Fruit fly (Drosophila melanogaster) S2 (cell line): ENCODE data around the gene CG13898.

ENCODE experiments used
- CG8478 ChIP-seq: fragments of >200 bp; optimal IDR thresholded peaks from 2 replicates; lab custom pipeline; 2018
- CTCF ChIP-seq, 2 experiments: fragments of >200 bp; optimal IDR thresholded peaks; 2 replicates each; lab custom pipeline; 2018

Gene CG13898

DNA sequence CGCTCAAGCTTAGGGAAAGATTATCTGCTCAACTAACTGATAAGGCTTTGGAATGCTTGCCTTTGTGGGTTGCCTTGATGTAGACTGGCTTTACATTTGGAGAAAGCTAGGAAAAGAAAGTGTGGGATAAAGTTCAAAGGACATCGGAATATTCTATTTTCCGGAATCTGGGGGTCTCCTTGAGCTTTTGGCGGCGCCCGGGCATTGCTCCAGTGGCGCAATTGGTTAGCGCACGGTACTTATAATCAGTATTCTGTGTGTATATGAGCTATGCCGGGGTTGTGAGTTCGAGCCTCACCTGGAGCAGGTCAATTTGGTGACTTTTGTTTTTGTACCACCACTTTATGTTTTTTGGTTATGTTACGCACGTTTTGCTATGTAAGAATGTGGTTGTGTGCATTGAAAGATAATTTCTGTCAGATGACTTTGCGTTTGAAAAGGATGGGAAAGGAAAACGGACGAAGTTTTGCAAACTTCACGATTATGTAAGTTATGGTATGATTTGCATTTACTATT lies 33.6 kb downstream of the CG13898 start:
- TF ChIP-seq CTCF (optimal IDR thresholded peaks at IDR 0.05; lab: Kevin White, UChicago) (no peak), CG8478 (no peak)

DNA sequence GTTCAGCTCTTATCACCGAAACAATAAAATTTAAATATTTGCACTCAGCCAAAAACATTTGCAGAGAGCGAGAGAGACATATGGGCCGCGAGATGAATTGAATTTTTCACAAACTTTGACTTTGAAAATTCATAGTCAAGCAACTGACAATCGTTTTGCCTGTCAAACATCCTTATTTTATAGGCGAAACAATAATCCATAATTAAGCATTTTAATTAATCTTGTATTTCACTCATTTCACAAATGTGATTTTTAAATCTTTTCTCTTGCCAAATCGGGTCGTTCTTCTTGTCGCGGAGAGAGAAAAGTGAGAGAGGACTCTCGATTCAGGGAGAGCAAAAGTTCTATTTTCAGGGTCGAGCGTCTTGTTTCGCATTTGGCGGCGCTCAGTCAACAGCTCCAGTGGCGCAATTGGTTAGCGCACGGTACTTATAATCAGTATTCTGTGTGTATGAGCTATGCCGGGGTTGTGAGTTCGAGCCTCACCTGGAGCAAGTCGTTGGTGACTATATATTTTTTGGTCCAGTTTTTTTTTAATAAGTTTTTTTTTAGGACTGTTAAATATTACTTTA lies 34.7 kb downstream of the CG13898 start:
- TF ChIP-seq CG8478: no peak
- TF ChIP-seq CTCF (optimal IDR thresholded peaks at IDR 0.05; lab: Kevin White, UChicago): no peak

DNA sequence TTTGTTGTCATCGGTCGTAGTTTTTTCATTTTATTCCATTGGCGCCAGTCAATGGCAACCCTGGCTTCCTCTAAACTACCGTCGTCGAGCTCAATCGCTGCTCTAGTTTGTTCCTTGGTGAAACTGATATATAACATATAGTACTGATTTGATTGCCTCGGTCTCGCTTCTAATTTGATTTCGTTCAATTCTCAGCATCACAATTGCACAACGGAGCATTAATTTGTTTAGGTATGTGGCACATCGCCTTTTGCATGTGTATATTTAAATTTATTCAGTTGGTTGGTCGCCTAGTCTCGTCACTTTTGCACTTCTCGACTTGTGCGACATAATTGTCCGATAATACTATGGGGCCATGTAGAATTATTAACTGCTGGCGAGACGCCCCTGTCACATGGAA lies 36.1 kb downstream of the CG13898 start:
- TF ChIP-seq CG8478: no peak
- TF ChIP-seq CTCF (optimal IDR thresholded peaks at IDR 0.05; lab: Kevin White, UChicago): no peak

DNA sequence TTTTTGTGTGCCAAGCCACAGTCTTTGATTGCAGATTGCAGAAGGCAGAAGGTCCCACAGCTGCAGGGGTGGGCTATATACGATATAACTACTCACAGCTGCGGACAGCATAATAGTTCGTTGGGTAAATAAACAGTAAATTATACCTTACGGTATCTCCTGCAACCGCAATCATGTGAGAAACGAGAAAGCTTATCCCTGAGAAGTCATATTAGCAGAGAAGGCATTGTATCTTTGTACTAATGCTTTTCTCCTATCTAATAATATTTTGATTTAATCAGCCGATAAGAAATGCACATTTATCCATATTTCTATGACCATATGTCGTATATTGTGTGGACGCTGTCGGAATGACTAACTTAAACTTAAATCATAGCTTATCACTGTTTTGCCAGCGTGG lies 37.0 kb downstream of the CG13898 start:
- TF ChIP-seq CTCF (optimal IDR thresholded peaks at IDR 0.05; lab: Kevin White, UChicago) (no peak), CG8478 (no peak)

DNA sequence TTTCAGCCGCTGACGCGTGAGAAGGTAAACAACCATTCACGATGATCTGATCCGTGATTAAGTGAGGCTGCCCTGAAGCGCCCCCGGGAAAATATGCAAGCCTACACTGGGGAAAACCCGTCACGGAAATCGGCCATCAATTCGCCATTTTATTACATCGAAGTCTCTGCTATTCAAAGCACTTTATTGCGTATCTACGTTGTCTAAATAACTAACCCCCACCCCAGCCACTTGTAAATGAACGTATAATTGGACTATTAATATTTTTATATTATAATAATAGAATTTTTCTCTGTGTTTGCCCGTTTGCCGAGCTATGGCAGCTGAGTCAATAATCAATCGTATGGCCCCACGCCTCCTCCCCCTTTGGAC lies 37.6 kb downstream of the CG13898 start:
- TF ChIP-seq CG8478: no peak
- TF ChIP-seq CTCF (optimal IDR thresholded peaks at IDR 0.05; lab: Kevin White, UChicago): no peak

DNA sequence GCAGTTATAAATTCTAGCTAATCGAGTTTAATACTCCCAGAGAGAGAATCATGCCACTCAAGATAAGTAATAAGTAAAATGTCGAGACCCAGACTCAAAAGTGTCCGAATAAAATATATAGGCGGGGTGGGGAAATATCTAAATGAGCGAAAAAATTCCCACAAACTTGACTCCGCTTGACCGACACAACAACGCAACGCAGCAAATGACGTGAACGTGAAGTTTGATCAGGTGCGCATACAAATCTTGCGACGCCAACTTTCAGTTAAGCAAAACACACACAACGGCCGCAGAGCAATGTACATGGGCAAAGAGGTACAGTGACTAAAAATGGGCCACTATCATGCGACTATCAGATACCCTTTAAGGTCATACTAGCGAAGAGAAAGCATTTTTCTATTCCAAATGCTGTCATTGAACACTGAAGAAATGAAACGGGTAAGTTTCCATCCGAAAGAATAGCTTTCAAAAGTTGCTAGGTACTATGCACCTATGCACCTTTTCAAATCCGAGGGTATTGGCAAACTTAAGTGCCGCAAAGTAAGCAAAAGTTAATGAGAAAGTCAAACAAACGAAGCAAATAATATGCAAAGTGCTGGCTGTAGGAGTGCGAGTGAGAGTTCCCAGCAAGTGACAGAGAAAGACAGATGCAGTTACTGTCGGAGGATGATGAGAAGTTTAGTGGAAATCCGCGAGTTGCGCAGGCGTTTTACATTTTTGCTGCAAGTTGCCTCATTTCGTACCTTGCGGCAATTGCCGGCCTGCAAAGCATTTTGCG lies 38.1 kb downstream of the CG13898 start:
- TF ChIP-seq CG8478: no peak
- no peak for TF ChIP-seq CTCF (optimal IDR thresholded peaks at IDR 0.05; lab: Kevin White, UChicago)

DNA sequence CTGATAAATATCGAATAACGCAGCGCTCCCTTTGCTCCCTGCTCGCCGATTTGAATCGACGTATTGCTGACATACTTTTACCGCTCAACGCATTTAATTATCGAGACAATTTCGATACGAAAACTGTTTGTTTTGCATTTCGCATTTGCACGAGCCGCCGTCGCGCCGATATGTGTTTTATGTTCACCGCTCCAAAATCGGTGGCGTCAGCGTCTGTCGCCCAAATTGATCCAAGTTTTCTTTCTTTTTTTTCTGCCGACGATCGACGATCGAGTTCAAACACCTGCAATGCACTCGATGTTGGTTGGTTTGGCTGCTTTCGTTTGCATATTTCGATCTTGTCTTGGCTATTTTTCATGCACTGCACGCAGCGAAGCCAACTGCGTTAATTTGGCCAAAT lies 38.8 kb downstream of the CG13898 start:
- TF ChIP-seq CG8478 (no peak), CTCF (optimal IDR thresholded peaks at IDR 0.05; lab: Kevin White, UChicago) (no peak)

DNA sequence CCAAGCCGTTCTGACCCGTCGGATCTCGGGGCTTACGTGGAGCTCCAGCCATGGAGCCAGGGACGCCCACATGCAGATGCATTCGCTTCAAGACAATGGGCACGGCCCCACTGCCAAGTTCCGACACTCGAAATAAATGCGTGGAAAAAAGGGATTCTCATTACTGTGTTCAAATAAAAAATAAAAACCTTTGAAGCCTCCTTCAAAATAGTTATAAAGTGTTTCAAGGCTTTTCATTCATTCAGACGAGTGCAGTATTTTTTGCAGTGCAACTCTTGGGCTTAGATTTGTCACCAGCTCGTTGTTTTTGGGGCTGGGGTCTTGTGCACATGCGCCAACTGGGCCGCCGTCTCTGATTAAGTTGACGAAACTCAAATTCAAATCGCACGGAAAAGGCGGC lies 39.5 kb downstream of the CG13898 start:
- no peak for TF ChIP-seq CTCF (optimal IDR thresholded peaks at IDR 0.05; lab: Kevin White, UChicago)
- no peak for TF ChIP-seq CG8478

DNA sequence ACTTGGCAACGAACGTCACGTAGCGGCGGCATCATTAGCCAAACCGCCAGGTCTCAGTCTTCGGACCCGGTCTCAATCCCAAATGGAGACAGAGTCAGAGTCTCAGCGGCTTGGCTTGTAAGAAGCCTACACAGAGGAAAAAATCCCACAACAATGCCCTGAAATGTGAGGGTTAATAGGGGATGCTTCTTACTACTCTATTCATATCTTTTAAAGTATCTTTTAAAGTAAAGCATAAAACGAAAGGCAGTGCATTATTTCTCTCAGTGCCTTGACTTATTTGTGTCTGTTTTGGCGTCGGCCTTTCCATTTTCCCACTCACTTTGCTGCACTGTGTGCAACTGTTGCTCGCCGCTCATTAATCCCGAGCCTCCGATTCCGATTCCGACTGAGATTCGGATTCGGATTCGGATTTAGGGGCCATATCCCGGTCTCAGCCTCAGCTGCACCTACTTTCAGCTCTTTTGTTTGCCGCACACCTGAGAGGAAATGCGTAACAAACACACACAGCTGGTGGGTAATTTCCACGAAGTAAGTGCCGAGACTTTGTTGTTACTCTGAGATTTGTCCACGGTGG lies 41.4 kb downstream of the CG13898 start:
- TF ChIP-seq CTCF (optimal IDR thresholded peaks at IDR 0.05; lab: Kevin White, UChicago): no peak
- TF ChIP-seq CG8478: no peak

DNA sequence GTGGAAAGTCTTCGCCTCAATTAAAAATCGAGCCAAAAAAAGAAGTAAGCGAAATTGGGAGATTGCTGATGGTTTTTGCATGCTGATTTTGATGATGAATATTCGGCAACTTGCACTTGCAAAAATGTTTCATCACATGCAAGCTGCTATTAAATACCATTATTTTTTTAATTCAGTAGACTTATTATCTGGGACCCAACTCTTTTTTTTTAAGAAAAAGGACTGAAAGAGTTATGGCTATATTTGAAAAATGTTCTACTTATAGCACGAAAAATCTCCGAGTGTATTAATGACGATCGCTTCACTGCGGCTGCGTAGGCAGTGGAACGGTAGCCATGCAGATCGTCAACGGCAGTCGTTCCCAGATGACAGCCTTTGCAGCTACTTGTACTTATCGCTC lies 42.1 kb downstream of the CG13898 start:
- TF ChIP-seq CTCF (optimal IDR thresholded peaks at IDR 0.05; lab: Kevin White, UChicago) (no peak), CG8478 (no peak)

DNA sequence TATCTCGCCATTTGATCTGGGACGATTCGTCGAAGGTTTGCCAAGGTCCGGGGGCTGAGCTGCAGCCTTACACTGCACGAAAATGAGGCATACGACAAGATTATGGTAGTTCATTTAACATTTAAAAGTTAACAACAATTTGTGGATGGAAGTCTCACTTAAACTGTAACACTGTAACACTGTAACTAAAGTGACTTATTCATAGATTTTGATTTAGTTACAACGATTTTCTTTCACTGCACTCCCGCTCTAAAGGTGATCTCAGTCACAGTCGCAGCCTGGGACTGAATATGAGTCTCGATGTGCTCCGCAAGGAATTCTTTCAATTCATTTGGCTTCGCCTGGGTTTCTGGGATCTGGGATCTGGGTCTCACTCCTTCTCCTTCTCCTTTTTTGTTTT lies 43.6 kb downstream of the CG13898 start:
- TF ChIP-seq CG8478: no peak
- no peak for TF ChIP-seq CTCF (optimal IDR thresholded peaks at IDR 0.05; lab: Kevin White, UChicago)

DNA sequence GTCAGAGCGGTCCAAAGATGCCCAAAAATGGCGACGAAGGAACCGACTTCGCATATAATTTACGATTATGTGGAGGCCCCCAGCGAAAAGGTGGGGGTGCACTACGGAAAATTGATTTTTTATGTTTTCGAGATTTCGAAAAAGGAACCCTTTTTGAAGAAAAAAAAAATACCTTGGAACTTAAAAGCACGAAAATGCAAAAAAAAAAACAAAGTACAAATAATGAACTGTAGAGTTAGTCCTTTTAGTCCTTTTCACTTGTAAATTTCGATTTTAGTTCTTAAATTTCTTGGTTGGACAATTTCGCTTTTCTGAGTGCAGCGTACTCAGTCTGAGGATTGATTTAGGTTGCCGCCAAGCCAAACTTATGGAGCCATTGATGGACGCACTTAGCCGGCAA lies 45.3 kb downstream of the CG13898 start:
- TF ChIP-seq CG8478 (no peak), CTCF (optimal IDR thresholded peaks at IDR 0.05; lab: Kevin White, UChicago) (no peak)

DNA sequence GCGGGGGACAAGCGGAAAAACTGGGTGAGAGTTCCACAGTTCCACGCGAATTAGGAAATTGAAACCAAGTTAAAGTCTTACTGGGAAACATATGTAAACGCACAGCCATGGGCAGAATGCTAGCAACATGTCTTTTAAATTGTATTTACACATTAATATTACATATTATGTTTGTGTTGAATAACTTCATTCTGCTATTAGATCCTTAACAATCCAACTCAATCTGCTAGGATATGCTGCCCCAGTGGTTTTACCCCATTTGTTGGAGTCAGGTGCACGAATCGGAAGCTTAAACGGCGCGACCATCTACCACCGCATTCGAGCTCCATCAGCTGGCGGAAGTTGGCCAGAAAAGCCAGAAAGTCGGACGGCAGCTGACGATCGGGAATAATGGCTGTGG lies 47.5 kb downstream of the CG13898 start:
- TF ChIP-seq CG8478 (no peak), CTCF (optimal IDR thresholded peaks at IDR 0.05; lab: Kevin White, UChicago) (no peak)

DNA sequence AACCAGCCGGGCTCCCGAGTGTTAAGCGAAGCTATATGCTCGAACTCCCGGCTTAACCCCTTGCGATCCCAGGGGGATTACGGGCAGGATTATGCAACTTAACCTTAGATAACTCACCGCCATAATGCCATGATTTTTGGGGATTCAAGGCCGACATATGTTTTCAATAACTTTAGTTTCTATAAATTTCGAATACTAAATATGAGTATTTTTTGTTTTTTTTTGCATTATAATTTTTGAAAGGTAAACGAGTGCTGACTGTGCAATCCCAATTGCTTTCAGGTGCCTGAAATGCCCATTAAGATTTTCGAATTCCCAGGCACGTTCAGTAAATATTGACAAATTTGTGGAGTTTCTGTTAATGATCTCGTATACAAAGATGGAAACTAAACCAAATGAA lies 48.6 kb downstream of the CG13898 start, which contains the start of gene hng3:
TSS of gene hng3 (minus strand) at position 231 of the 400 bp plus-strand sequence.
- TF ChIP-seq CG8478: no peak
- no peak for TF ChIP-seq CTCF (optimal IDR thresholded peaks at IDR 0.05; lab: Kevin White, UChicago)

DNA sequence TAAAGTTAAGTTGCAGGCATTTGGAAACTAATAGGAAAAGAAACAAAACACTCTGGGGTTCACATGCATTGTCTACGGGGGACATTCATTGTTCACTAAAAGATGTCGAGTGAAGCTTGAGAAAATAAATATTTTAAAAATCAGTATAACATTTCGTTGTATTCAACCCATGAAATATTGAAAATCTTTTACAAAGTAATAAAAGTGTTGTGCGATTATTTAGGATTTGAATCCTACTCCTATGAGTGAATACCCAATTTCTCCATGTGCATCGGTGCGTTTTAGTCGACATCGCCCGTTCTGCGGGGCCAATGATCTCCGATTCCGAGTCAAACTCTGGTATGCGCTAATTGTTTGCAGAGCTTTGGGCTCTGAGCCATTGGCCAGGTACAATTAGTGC lies 49.2 kb downstream of the CG13898 start:
- TF ChIP-seq CTCF (optimal IDR thresholded peaks at IDR 0.05; lab: Kevin White, UChicago) (no peak), CG8478 (no peak)

DNA sequence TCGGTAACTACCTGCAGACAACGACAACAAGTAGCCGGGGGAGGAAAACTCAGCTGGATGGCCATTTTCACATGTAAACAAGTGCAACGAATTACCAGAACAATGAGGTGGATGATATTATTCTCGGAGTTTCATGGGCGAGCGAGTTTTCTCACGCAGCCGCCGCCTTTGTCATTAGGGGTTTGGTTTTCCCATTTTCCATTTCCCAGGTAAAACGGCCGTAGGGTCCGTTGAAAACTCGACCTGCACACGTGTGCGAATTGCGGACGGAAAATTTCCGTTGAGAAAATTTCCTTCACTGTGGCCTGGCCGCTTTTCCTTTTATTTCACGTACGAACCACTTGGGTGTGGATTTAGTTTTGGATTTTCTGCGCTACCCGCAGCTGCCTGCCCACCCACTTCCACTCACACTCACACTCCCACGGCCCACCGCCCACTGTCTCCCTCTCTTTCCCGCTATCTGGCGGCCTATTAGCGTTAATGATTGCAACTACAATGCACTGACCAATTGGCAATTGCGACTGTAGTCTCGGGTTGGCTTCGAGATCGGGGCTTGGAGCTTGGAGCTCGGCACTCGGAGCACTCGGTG lies 50.2 kb downstream of the CG13898 start:
- TF ChIP-seq CTCF (optimal IDR thresholded peaks at IDR 0.05; lab: Kevin White, UChicago) (no peak), CG8478 (no peak)
